Fruit fly (Drosophila melanogaster) whole organism, pupa: ENCODE results near the gene CG12012.

Source experiments
- CG10348 ChIP-seq: fragments of 200-800 bp; sonication (Bioruptor generic); IDR thresholded peaks from 2 replicates; pipeline ENCODE4 v1.3.6; 2022; ENCODE audit warnings: missing biosample characterization, missing genetic modification characterization
- CG12605 ChIP-seq: fragments of 200-800 bp; sonication (Bioruptor generic); IDR thresholded peaks from 2 replicates; pipeline ENCODE4 v1.3.6; 2022; ENCODE audit warnings: missing biosample characterization, missing genetic modification characterization
- CG13204 ChIP-seq: fragments of 200-800 bp; sonication (Bioruptor generic); optimal IDR thresholded peaks from 2 replicates; lab custom pipeline; 2018; ENCODE audit warnings: missing biosample characterization, mild to moderate bottlenecking, missing genetic modification characterization, moderate library complexity
- CG14655 ChIP-seq: fragments of 200-800 bp; sonication (Bioruptor generic); optimal IDR thresholded peaks from 3 replicates; lab custom pipeline; 2017; ENCODE audit warnings: mild to moderate bottlenecking, missing biosample characterization, missing genetic modification reagents, missing genetic modification characterization
- CG15710 ChIP-seq: fragments of 200-800 bp; sonication (Bioruptor generic); optimal IDR thresholded peaks from 2 replicates; lab custom pipeline; 2018; ENCODE audit warnings: missing biosample characterization, mild to moderate bottlenecking, missing genetic modification characterization, moderate library complexity
- CG17806 ChIP-seq: fragments of 200-800 bp; sonication (Bioruptor generic); optimal IDR thresholded peaks from 2 replicates; lab custom pipeline; 2018; ENCODE audit warnings: missing biosample characterization, mild to moderate bottlenecking, missing genetic modification characterization, moderate library complexity
- CG32121 ChIP-seq: fragments of 200-800 bp; sonication (Bioruptor generic); IDR thresholded peaks from 2 replicates; pipeline ENCODE4 v1.3.6; 2022; ENCODE audit warnings: missing biosample characterization, missing genetic modification characterization
- CG34367 ChIP-seq: fragments of 200-800 bp; sonication (Bioruptor generic); optimal IDR thresholded peaks from 2 replicates; lab custom pipeline; 2018; ENCODE audit warnings: missing biosample characterization, mild to moderate bottlenecking, missing genetic modification characterization
- CG4496 ChIP-seq: fragments of 200-800 bp; sonication (Bioruptor generic); IDR thresholded peaks from 3 replicates; pipeline ENCODE4 v1.3.6; 2022; ENCODE audit warnings: missing biosample characterization, missing genetic modification characterization
- CG8159 ChIP-seq: fragments of 200-800 bp; sonication (Bioruptor generic); optimal IDR thresholded peaks from 3 replicates; lab custom pipeline; 2018; ENCODE audit warnings: missing biosample characterization, mild to moderate bottlenecking, missing genetic modification characterization, moderate library complexity
- CG8301 ChIP-seq: fragments of 200-800 bp; sonication (Bioruptor generic); optimal IDR thresholded peaks from 2 replicates; lab custom pipeline; 2018; ENCODE audit warnings: missing biosample characterization, mild to moderate bottlenecking, missing genetic modification characterization
- CG9948 ChIP-seq: fragments of 200-800 bp; sonication (Bioruptor generic); optimal IDR thresholded peaks from 2 replicates; lab custom pipeline; 2018; ENCODE audit warnings: missing biosample characterization, mild to moderate bottlenecking, missing genetic modification characterization, moderate library complexity
- D1 ChIP-seq: fragments of 200-800 bp; sonication (Bioruptor generic); optimal IDR thresholded peaks from 2 replicates; lab custom pipeline; 2018; ENCODE audit warnings: missing biosample characterization, mild to moderate bottlenecking, missing genetic modification characterization, moderate library complexity
- EcR ChIP-seq: fragments of 200-800 bp; sonication (Bioruptor generic); optimal IDR thresholded peaks from 3 replicates; lab custom pipeline; 2019; ENCODE audit warnings: missing biosample characterization, missing genetic modification characterization, mild to moderate bottlenecking, moderate library complexity, missing genetic modification reagents
- Ets98B ChIP-seq: fragments of 200-800 bp; sonication (Bioruptor generic); IDR thresholded peaks from 2 replicates; pipeline ENCODE4 v1.3.6; 2022; ENCODE audit warnings: missing biosample characterization, missing genetic modification characterization
- Pif1A ChIP-seq: fragments of 200-800 bp; sonication (Bioruptor generic); optimal IDR thresholded peaks from 3 replicates; lab custom pipeline; 2016; ENCODE audit warnings: missing biosample characterization, missing genetic modification characterization
- Pif1B ChIP-seq: fragments of 200-800 bp; sonication (Bioruptor generic); optimal IDR thresholded peaks from 3 replicates; lab custom pipeline; 2016; ENCODE audit warnings: missing biosample characterization, missing genetic modification characterization
- Snoo ChIP-seq: fragments of 200-800 bp; sonication (Bioruptor generic); optimal IDR thresholded peaks from 3 replicates; lab custom pipeline; 2017; ENCODE audit warnings: missing biosample characterization, mild to moderate bottlenecking, missing genetic modification characterization, inconsistent platforms
- fd96Ca ChIP-seq: fragments of 200-800 bp; sonication (Bioruptor generic); IDR thresholded peaks from 3 replicates; pipeline ENCODE4 v1.3.6; 2022; ENCODE audit warnings: missing biosample characterization, missing genetic modification characterization
- rn ChIP-seq: fragments of 200-800 bp; sonication (Bioruptor generic); IDR thresholded peaks from 2 replicates; pipeline ENCODE4 v1.3.6; 2022; ENCODE audit warnings: missing biosample characterization, missing genetic modification characterization

The CG12012 gene

dm6 chr3L:3419369-3420232, 43.0 kb downstream of the CG12012 start:
- TF ChIP-seq CG32121 (GFP tag; lab: Robert Waterston, UW) (peak; percentile 62), CG4496 (GFP tag; lab: Robert Waterston, UW) (0 out of 3 replicates have a peak, but pooled peaks have one; percentile 10), CG9948 (tag; lab: Kevin White, UChicago) (no peak), fd96Ca (GFP tag; lab: Robert Waterston, UW) (no peak), Snoo (tag; lab: Kevin White, UChicago) (no peak), CG14655 (GFP tag; lab: Kevin White, UChicago) (peak; percentile 25), CG8301 (peak; percentile 25)

DNA sequence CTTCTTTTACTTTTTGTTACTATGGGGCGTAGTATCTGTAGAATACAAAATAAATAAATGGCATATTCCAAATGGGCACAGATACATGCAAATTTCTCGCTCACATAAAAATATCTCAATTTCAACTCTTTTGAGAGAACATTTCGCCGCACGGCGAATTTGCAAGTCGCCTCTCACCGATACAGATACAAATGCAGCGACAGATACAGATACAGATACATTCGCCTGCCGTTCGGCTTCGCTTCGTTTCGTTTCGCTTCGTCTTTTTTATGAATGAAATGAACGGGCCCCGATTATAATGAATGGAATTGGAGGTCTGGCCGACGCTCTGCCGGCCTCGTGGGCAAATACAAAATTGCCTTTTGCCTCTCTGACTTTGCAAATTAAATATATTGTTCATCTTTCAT, 43.7 kb downstream of the CG12012 start:
- no peak for TF ChIP-seq CG34367 (tag; lab: Kevin White, UChicago)
- TF ChIP-seq D1 (tag; lab: Kevin White, UChicago): no peak
- TF ChIP-seq Ets98B: peak; percentile 35; the same call in 1 of the 2 replicates
- TF ChIP-seq CG32121 (GFP tag; lab: Robert Waterston, UW): 0 out of 2 replicates have a peak, but pooled peaks have one; percentile 10
- no peak for TF ChIP-seq CG14655 (GFP tag; lab: Kevin White, UChicago)
- peak; percentile 37 for TF ChIP-seq CG12605 (GFP tag; lab: Robert Waterston, UW)
- no peak for TF ChIP-seq CG17806
- TF ChIP-seq rn: no peak
- TF ChIP-seq EcR (GFP tag; lab: Kevin White, UChicago): peak; percentile 66
- peak; percentile 20 for TF ChIP-seq CG13204
- TF ChIP-seq Snoo (tag; lab: Kevin White, UChicago): no peak

DNA sequence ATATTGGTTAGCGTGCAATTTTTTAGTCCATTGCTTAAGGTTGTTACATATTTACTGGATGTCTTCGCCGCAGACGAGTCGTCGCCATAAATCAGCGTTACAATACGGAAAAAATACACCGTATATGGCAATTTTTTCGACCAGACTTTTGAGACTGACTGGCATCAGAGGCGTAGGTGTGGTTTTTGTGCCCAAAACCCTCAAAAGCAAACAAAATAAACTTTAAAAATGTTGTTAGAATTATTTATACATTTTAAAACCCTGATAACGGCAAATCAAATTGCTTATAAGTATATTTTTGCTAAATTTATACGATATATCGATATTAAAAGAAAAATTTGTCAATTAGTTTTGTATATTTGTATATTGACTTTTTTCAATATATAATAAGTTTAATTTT, 44.1 kb downstream of the CG12012 start:
- TF ChIP-seq CG14655 (GFP tag; lab: Kevin White, UChicago): no peak
- TF ChIP-seq EcR (GFP tag; lab: Kevin White, UChicago): no peak
- no peak for TF ChIP-seq Snoo (tag; lab: Kevin White, UChicago)
- no peak for TF ChIP-seq CG8159 (tag; lab: Kevin White, UChicago)
- no peak for TF ChIP-seq CG13204
- no peak for TF ChIP-seq CG15710 (tag; lab: Kevin White, UChicago)
- TF ChIP-seq CG9948 (tag; lab: Kevin White, UChicago): no peak
- TF ChIP-seq CG12605 (GFP tag; lab: Robert Waterston, UW): no peak
- TF ChIP-seq CG34367 (tag; lab: Kevin White, UChicago): no peak
- TF ChIP-seq Pif1A (GFP tag; lab: Kevin White, UChicago): no peak
- TF ChIP-seq Pif1B: no peak
- no peak for TF ChIP-seq CG8301
- no peak for TF ChIP-seq fd96Ca (GFP tag; lab: Robert Waterston, UW)

- peak; percentile 33 for TF ChIP-seq Snoo (tag; lab: Kevin White, UChicago)
- no peak for TF ChIP-seq CG32121 (GFP tag; lab: Robert Waterston, UW)
- no peak for TF ChIP-seq CG9948 (tag; lab: Kevin White, UChicago)
- no peak for TF ChIP-seq Pif1B
- no peak for TF ChIP-seq CG14655 (GFP tag; lab: Kevin White, UChicago)
- no peak for TF ChIP-seq CG12605 (GFP tag; lab: Robert Waterston, UW)
- TF ChIP-seq, all 21 proteins: peak for 1
These were observed 46.4 kb downstream of the CG12012 start for dm6 chr3L:3423006-3423405.

DNA sequence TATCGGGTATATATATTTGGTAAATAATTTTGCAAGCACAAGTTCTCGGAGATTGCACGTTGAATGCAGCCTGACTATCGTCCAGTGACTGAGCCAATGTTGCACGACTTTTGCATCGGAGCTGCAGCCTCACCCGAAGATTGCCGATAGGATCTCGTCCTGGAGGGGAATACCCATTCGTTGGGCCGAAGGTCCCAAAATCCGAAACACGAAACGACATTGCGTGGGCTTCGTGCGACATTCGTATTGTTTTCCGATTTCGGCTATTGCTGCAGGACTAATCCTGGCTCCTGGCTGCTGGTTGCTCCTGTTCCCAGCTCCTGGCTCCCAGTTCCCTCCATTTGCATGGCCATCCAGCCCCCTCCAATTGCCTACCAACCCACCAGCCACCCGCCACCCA, 48.3 kb downstream of the CG12012 start, which contains the start of gene sty:
sty (minus strand) TSS at position 90 of the 400 bp plus-strand sequence.
- TF ChIP-seq CG34367 (tag; lab: Kevin White, UChicago): no peak
- no peak for TF ChIP-seq CG12605 (GFP tag; lab: Robert Waterston, UW)
- TF ChIP-seq CG8301: no peak
- TF ChIP-seq fd96Ca (GFP tag; lab: Robert Waterston, UW): no peak
- no peak for TF ChIP-seq Snoo (tag; lab: Kevin White, UChicago)
- no peak for TF ChIP-seq CG8159 (tag; lab: Kevin White, UChicago)
- no peak for TF ChIP-seq CG32121 (GFP tag; lab: Robert Waterston, UW)
- no peak for TF ChIP-seq CG9948 (tag; lab: Kevin White, UChicago)
- TF ChIP-seq CG15710 (tag; lab: Kevin White, UChicago): no peak
- TF ChIP-seq CG10348 (GFP tag; lab: Robert Waterston, UW): no peak
- TF ChIP-seq CG13204: no peak

- TF ChIP-seq rn: no peak
- TF ChIP-seq D1 (tag; lab: Kevin White, UChicago): no peak
- no peak for TF ChIP-seq CG17806
- TF ChIP-seq Snoo (tag; lab: Kevin White, UChicago): no peak
- no peak for TF ChIP-seq CG15710 (tag; lab: Kevin White, UChicago)
- TF ChIP-seq CG10348 (GFP tag; lab: Robert Waterston, UW): no peak
- no peak for TF ChIP-seq CG12605 (GFP tag; lab: Robert Waterston, UW)
- TF ChIP-seq CG8301: no peak
These were observed 50.5 kb downstream of the CG12012 start for dm6 chr3L:3427037-3427436.
